Fruit fly (Drosophila melanogaster) whole organism, adult: ENCODE results near the gene CG42449.

Experiments
- CG11617 ChIP-seq: fragments of 200-800 bp; sonication (Bioruptor generic); optimal IDR thresholded peaks from 2 replicates; lab custom pipeline; 2017; ENCODE audit warnings: mild to moderate bottlenecking, missing biosample characterization, missing genetic modification reagents, missing genetic modification characterization
- CG12768 ChIP-seq: fragments of 200-800 bp; sonication (Bioruptor generic); optimal IDR thresholded peaks from 2 replicates; lab custom pipeline; 2017; ENCODE audit warnings: missing biosample characterization, missing genetic modification characterization, mild to moderate bottlenecking, moderate library complexity, missing genetic modification reagents
- CG14711 ChIP-seq: fragments of 200-800 bp; sonication (Bioruptor generic); optimal IDR thresholded peaks from 2 replicates; lab custom pipeline; 2018; ENCODE audit warnings: missing biosample characterization, mild to moderate bottlenecking, missing genetic modification characterization, moderate library complexity
- CG1620 ChIP-seq: fragments of 200-800 bp; sonication (Bioruptor generic); optimal IDR thresholded peaks from 2 replicates; lab custom pipeline; 2016; ENCODE audit warnings: missing biosample characterization, missing genetic modification characterization
- CG33017 ChIP-seq: fragments of 200-800 bp; sonication (Bioruptor generic); optimal IDR thresholded peaks from 2 replicates; lab custom pipeline; 2018; ENCODE audit warnings: missing biosample characterization, mild to moderate bottlenecking, missing genetic modification characterization, moderate library complexity
- CG5204 ChIP-seq: fragments of 200-800 bp; sonication (Bioruptor generic); optimal IDR thresholded peaks from 2 replicates; lab custom pipeline; 2016; ENCODE audit warnings: missing biosample characterization, missing genetic modification characterization
- CG7045 ChIP-seq: fragments of 200-800 bp; sonication (Bioruptor generic); optimal IDR thresholded peaks from 2 replicates; lab custom pipeline; 2017; ENCODE audit warnings: missing biosample characterization, mild to moderate bottlenecking, missing genetic modification characterization
- CG7101 ChIP-seq: fragments of 200-800 bp; sonication (Bioruptor generic); optimal IDR thresholded peaks from 2 replicates; lab custom pipeline; 2018; ENCODE audit warnings: missing biosample characterization, mild to moderate bottlenecking, missing genetic modification characterization, moderate library complexity
- Clk ChIP-seq: fragments of 200-800 bp; sonication (Bioruptor generic); optimal IDR thresholded peaks from 2 replicates; lab custom pipeline; 2017; ENCODE audit warnings: missing biosample characterization, missing genetic modification characterization
- Crg-1 ChIP-seq: fragments of 200-800 bp; sonication (Bioruptor generic); optimal IDR thresholded peaks from 2 replicates; lab custom pipeline; 2016; ENCODE audit warnings: missing biosample characterization, missing genetic modification characterization
- Hr96 ChIP-seq: fragments of 200-800 bp; sonication (Bioruptor generic); optimal IDR thresholded peaks from 2 replicates; lab custom pipeline; 2016; ENCODE audit warnings: missing biosample characterization, missing genetic modification characterization
- Mnt ChIP-seq: fragments of 200-800 bp; sonication (Bioruptor generic); optimal IDR thresholded peaks from 2 replicates; lab custom pipeline; 2016; ENCODE audit warnings: missing biosample characterization, mild to moderate bottlenecking, missing genetic modification characterization
- bab1 ChIP-seq: fragments of 200-800 bp; sonication (Bioruptor generic); optimal IDR thresholded peaks from 3 replicates; lab custom pipeline; 2019; ENCODE audit warnings: missing biosample characterization, mild to moderate bottlenecking, missing genetic modification characterization, moderate library complexity
- cic ChIP-seq: fragments of 200-800 bp; sonication (Bioruptor generic); optimal IDR thresholded peaks from 2 replicates; lab custom pipeline; 2017; ENCODE audit warnings: missing biosample characterization, mild to moderate bottlenecking, missing genetic modification characterization, moderate library complexity
- cnc ChIP-seq, 2 experiments: fragments of >200 bp; optimal IDR thresholded peaks; 2 replicates each; lab custom pipeline; 2017
- kay ChIP-seq: fragments of 200-800 bp; sonication (Bioruptor generic); peaks from one replicate; lab custom pipeline; 2016; ENCODE audit warnings: missing biosample characterization, missing genetic modification characterization, borderline replicate concordance
- ovo ChIP-seq: fragments of 200-800 bp; sonication (Bioruptor generic); optimal IDR thresholded peaks from 2 replicates; lab custom pipeline; 2016; ENCODE audit warnings: missing biosample characterization, missing genetic modification characterization
- pad ChIP-seq: fragments of 200-800 bp; sonication (Bioruptor generic); optimal IDR thresholded peaks from 3 replicates; lab custom pipeline; 2017; ENCODE audit warnings: missing biosample characterization, missing genetic modification characterization, mild to moderate bottlenecking, moderate library complexity, missing genetic modification reagents
- tj ChIP-seq: fragments of 200-800 bp; sonication (Bioruptor generic); optimal IDR thresholded peaks from 3 replicates; lab custom pipeline; 2017; ENCODE audit warnings: missing biosample characterization, mild to moderate bottlenecking, missing genetic modification characterization, moderate library complexity
- toe ChIP-seq: fragments of 200-800 bp; sonication (Bioruptor generic); optimal IDR thresholded peaks from 2 replicates; lab custom pipeline; 2016; ENCODE audit warnings: missing biosample characterization, missing genetic modification characterization

The CG42449 gene

dm6 chrX:5718476-5719012 is 35.5 kb downstream of the CG42449 start:
- TF ChIP-seq Mnt (GFP tag; lab: Kevin White, UChicago) (peak; percentile 69), cnc (optimal IDR thresholded peaks at IDR 0.05; lab: Kevin White, UChicago) (no peak), CG7101 (tag; lab: Kevin White, UChicago) (peak; percentile 95), Hr96 (peak; percentile 45), tj (GFP tag; lab: Kevin White, UChicago) (peak; percentile 62), Clk (GFP tag; lab: Kevin White, UChicago) (peak; percentile 70), CG12768 (GFP tag; lab: Kevin White, UChicago) (peak; percentile 91), CG7045 (GFP tag; lab: Kevin White, UChicago) (peak; percentile 84), CG5204 (GFP tag; lab: Kevin White, UChicago) (peak; percentile 59), Crg-1 (GFP tag; lab: Kevin White, UChicago) (peak; percentile 41), CG14711 (peak; percentile 89), cic (GFP tag; lab: Kevin White, UChicago) (peak; percentile 10), pad (peak; percentile 77), bab1 (GFP tag; lab: Kevin White, UChicago) (peak; percentile 25), CG33017 (tag; lab: Kevin White, UChicago) (peak; percentile 90), CG1620 (GFP tag; lab: Kevin White, UChicago) (peak; percentile 8), kay (GFP tag; lab: Kevin White, UChicago) (peak; percentile 64), toe (peak; percentile 52), CG11617 (peak; percentile 87), ovo (peak; percentile 68)

dm6 chrX:5723577-5723976 is 40.5 kb downstream of the CG42449 start:
- TF ChIP-seq cnc (optimal IDR thresholded peaks at IDR 0.05; lab: Kevin White, UChicago) (no peak), CG11617 (no peak), CG1620 (GFP tag; lab: Kevin White, UChicago) (no peak), toe (no peak), Clk (GFP tag; lab: Kevin White, UChicago) (no peak), Crg-1 (GFP tag; lab: Kevin White, UChicago) (no peak), cic (GFP tag; lab: Kevin White, UChicago) (no peak), pad (no peak), ovo (no peak), CG7045 (GFP tag; lab: Kevin White, UChicago) (no peak), tj (GFP tag; lab: Kevin White, UChicago) (no peak)

DNA sequence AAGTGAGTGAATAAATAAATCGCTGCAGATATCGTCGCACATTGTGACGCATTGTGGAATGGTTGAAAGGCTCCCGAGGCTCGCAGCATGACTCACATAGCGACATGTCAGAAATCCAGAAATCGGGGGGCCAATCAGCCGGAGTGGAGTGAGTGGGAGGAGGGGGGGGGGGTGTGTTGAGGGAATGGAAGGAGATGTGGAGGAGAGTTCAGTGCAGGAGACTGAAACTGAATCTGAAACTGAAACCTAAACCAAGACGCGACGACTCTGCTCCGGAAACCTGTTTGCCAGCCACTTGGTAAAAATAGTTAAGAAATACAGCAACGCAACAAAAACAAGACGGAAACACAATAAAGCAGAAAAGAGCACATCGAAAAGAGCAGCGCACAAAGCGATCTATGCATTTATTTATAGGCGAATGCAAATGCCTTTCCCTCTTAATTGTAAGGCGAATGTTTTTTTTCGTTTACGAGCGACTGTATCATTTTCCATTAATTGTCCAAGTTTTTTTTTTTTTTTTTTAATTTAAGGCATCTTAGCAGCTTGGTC is 41.2 kb downstream of the CG42449 start:
- no peak for TF ChIP-seq Mnt (GFP tag; lab: Kevin White, UChicago)

DNA sequence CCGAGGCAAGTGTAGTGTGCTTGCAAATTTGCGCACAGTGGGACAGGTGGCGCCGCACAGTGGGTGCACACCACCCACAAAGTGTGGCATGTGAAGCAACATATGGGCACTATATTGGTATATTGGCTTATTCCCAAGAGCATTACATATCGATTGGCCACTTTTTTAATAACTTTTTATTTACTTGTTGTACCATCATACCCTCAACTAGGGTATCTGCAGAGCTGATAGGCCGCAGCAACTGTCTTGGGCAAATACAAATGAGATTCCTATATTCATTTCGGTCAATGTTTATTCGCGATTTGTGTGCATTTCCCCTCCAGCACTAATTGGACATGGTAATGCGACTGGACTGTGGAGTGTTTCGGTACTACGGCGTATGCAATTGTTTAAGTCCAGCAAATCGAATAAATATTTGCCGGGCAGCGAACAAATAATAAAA is 41.7 kb downstream of the CG42449 start:
- TF ChIP-seq cic (GFP tag; lab: Kevin White, UChicago) (no peak), Clk (GFP tag; lab: Kevin White, UChicago) (no peak), CG5204 (GFP tag; lab: Kevin White, UChicago) (no peak), kay (GFP tag; lab: Kevin White, UChicago) (no peak), cnc (optimal IDR thresholded peaks at IDR 0.05; lab: Kevin White, UChicago) (no peak), CG33017 (tag; lab: Kevin White, UChicago) (no peak), CG7045 (GFP tag; lab: Kevin White, UChicago) (peak; percentile 32), Hr96 (no peak), Crg-1 (GFP tag; lab: Kevin White, UChicago) (no peak), bab1 (GFP tag; lab: Kevin White, UChicago) (peak; percentile 6), toe (no peak), CG11617 (no peak), pad (peak; percentile 59), tj (GFP tag; lab: Kevin White, UChicago) (no peak), CG7101 (tag; lab: Kevin White, UChicago) (peak; percentile 31), CG14711 (peak; percentile 18), CG12768 (GFP tag; lab: Kevin White, UChicago) (no peak), Mnt (GFP tag; lab: Kevin White, UChicago) (no peak), CG1620 (GFP tag; lab: Kevin White, UChicago) (no peak), ovo (no peak)

DNA sequence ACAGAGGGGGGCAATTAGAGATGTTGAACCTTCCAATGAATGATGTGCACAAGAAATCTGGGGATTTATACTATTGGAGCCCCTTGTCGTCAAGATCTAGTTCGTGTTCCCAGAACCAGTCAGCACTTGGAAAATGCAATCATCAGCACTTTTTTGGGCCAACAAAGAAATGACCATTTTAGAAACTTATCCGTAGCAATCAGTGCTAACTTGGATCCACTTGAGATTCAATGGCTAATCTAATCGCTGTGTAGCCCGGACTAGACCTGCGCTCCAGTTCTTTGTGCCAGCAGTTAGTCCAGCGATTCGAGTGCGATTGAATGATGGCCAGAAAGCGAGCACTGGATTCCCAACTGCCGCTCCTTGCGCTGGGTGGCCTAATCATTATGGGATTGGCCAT is 49.4 kb downstream of the CG42449 start, which contains the start of gene CG15773:
TSS of gene CG15773 (plus strand) at position 301 of the 400 bp plus-strand sequence.
- TF ChIP-seq Clk (GFP tag; lab: Kevin White, UChicago) (no peak), CG7101 (tag; lab: Kevin White, UChicago) (no peak), Hr96 (no peak), pad (no peak), cnc (optimal IDR thresholded peaks at IDR 0.05; lab: Kevin White, UChicago) (no peak), kay (GFP tag; lab: Kevin White, UChicago) (no peak), CG1620 (GFP tag; lab: Kevin White, UChicago) (no peak), Crg-1 (GFP tag; lab: Kevin White, UChicago) (no peak), toe (no peak), CG14711 (no peak)
